Worm (Caenorhabditis elegans): Measurements from ENCODE around the gene pes-9.

DNA sequence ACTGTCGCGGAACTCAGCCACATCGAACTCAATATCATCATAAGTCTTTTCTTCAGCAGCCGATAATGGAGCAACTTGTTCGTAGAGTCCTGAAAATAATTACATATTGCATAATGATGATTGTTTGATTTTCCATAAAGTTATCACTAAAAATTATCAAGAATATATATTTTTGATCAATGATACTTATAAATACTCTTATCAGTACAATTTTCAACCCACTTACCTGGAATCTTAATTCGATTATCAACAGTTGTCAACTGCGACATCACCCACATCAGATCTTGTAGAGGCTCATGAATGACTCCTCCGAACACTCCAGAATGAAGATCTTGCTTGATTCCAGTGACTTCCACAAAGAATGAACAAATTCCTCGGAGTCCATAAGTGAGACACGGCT is 850 bp downstream of the pes-9 start:
- TF ChIP-seq ztf-23 (GFP tag; IDR thresholded peaks at IDR 0.05) (no peak), T22C8.4 (GFP tag; IDR thresholded peaks at IDR 0.05) (no peak), tab-1 (GFP tag; IDR thresholded peaks at IDR 0.05) (no peak), cog-1 (tag; optimal IDR thresholded peaks at IDR 0.05) (no peak), ref-1 (GFP tag; conservative IDR thresholded peaks at IDR 0.05) (no peak), flt-1 (GFP tag; IDR thresholded peaks at IDR 0.05) (no peak), ztf-29 (GFP tag; IDR thresholded peaks at IDR 0.05) (no peak)
